Fruit fly (Drosophila melanogaster): ENCODE data around the gene Tctp.
A peak's percentile ranks its signal among the peaks of the same experiment; 100 is the strongest.

Gene Tctp

DNA sequence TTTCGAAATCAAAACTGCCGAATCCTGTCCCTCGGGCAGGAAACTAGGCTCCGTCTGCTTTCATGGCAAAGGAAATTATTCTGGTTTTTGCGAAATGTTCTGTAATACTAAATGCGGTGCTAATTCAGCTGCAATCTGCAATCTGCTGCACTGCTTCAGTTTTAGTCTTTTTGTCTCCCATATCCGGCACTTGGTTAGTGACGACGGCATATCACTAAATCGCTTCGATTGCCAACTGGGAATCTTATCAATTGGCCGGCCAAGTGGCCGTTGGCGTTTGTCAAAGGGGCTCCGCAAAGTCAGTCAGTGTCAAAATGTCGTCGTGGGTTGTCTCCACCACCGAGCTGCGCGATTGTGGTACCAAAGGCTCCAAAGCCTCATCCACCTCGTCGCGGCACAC is 14.3 kb upstream of the Tctp start, which contains the start of gene CG18577:
TSS of gene CG18577 (plus strand) at position 301 of the 400 bp plus-strand sequence.
- no peak for TF ChIP-seq toe (GFP tag; optimal IDR thresholded peaks at IDR 0.05)
- no peak for TF ChIP-seq pad (GFP tag; optimal IDR thresholded peaks at IDR 0.05)
- peak; percentile 80 for TF ChIP-seq cic (GFP tag; optimal IDR thresholded peaks at IDR 0.05)
- TF ChIP-seq Hr96 (GFP tag; optimal IDR thresholded peaks at IDR 0.05), result no peak

DNA sequence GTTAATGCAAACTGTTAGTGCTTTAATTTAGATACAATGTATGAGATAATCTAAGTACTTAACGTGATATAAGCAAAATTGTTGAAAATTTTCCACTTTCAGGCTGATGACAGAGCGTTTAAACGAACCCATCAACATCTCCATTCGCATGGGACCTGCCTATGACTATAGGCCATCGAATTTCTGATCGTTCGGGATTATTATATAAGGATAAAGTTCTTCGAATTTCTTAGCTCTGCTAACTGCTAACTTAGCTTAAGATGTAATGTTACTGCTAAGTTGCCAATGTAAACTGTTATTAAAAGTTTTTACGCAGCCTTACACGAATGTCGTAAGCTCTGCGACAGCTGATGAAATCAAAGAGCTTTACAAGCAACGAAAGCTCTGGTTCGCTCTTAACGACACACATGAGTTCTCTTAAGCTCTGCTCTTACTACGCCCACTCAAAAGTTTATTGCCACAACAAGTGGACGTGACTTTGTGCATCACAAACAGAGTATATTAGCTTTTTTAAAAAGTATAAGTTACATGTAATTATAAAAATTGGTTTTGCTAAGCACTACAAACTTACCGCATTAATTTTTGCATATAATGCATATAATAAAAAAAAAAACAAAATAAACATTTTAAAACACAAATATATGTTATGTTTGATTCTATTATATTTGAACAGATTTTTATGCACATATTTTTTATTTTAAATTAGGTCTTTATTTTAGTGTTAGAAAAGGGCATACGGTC is 13.2 kb upstream of the Tctp start:
- TF ChIP-seq CG7045 (GFP tag; optimal IDR thresholded peaks at IDR 0.05) (peak; percentile 100), toe (GFP tag; optimal IDR thresholded peaks at IDR 0.05) (peak; percentile 83), kay (GFP tag; ENCODE audit: borderline replicate concordance) (peak; percentile 96), cic (GFP tag; optimal IDR thresholded peaks at IDR 0.05) (peak; percentile 98), ovo (GFP tag; optimal IDR thresholded peaks at IDR 0.05) (peak; percentile 88), CG11617 (GFP tag; optimal IDR thresholded peaks at IDR 0.05) (peak; percentile 98), Crg-1 (GFP tag; optimal IDR thresholded peaks at IDR 0.05) (peak; percentile 80), CG1620 (GFP tag; optimal IDR thresholded peaks at IDR 0.05) (peak; percentile 84), CG5204 (GFP tag; optimal IDR thresholded peaks at IDR 0.05) (peak; percentile 94), CG12768 (GFP tag; optimal IDR thresholded peaks at IDR 0.05) (peak; percentile 99), pad (GFP tag; optimal IDR thresholded peaks at IDR 0.05) (peak; percentile 93), bab1 (GFP tag; optimal IDR thresholded peaks at IDR 0.05) (peak; percentile 95), Hr96 (GFP tag; optimal IDR thresholded peaks at IDR 0.05) (peak; percentile 89), Mnt (GFP tag; optimal IDR thresholded peaks at IDR 0.05) (no peak), CG33017 (tag; optimal IDR thresholded peaks at IDR 0.05) (peak; percentile 97), CG14711 (tag; optimal IDR thresholded peaks at IDR 0.05) (peak; percentile 96), CG7101 (tag; optimal IDR thresholded peaks at IDR 0.05) (peak; percentile 98), tj (GFP tag; optimal IDR thresholded peaks at IDR 0.05) (peak; percentile 89), Clk (GFP tag; optimal IDR thresholded peaks at IDR 0.05) (peak; percentile 98), cnc (optimal IDR thresholded peaks at IDR 0.05) (no peak)

DNA sequence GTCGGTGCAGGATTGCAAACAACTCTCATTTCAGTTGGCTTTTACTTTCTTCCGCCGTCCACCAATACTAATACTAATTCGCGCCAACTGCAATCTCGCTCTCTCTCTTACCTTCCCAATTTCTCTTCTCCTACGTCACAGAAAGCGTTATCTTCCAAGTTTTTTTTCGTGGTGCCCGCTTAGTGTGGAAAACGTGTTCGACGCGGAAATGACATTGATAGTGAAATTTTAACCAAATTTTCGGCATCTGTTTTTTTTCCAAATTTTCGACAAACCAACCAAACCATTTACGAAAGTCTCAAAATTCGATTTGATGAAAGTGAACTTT is 12.7 kb upstream of the Tctp start, which contains the start of gene cu:
TSS of gene cu (plus strand) at position 204 of the 328 bp plus-strand sequence.
- TF ChIP-seq CG5204 (GFP tag; optimal IDR thresholded peaks at IDR 0.05), result no peak
- TF ChIP-seq Mnt (GFP tag; optimal IDR thresholded peaks at IDR 0.05), result peak; percentile 83

DNA sequence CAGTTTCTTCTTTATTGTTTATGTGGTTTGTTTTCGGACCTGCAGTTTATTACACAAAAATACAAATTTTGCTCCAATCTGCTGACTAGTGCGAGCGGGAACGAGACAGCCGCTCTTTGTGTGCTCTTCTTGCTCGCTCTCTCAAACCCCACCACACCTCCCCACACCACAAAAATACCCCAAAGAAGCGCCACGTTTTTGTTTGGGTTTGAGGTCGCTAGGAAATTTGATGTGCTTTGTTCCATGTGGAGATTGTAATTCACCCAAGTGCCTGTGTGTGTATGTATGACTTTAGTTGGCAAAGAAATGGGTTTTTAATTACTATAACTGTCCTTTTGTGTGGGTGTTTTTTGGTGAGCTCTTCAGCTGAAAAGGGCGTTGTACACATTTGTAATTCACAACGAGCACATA is 12.0 kb upstream of the Tctp start:
- TF ChIP-seq CG14711 (tag; optimal IDR thresholded peaks at IDR 0.05) (no peak), Clk (GFP tag; optimal IDR thresholded peaks at IDR 0.05) (no peak), CG7045 (GFP tag; optimal IDR thresholded peaks at IDR 0.05) (peak; percentile 9), CG12768 (GFP tag; optimal IDR thresholded peaks at IDR 0.05) (no peak), cnc (optimal IDR thresholded peaks at IDR 0.05) (no peak), bab1 (GFP tag; optimal IDR thresholded peaks at IDR 0.05) (peak; percentile 55), CG7101 (tag; optimal IDR thresholded peaks at IDR 0.05) (no peak), cic (GFP tag; optimal IDR thresholded peaks at IDR 0.05) (peak; percentile 92), tj (GFP tag; optimal IDR thresholded peaks at IDR 0.05) (peak; percentile 81), Hr96 (GFP tag; optimal IDR thresholded peaks at IDR 0.05) (no peak), Mnt (GFP tag; optimal IDR thresholded peaks at IDR 0.05) (peak; percentile 95), CG5204 (GFP tag; optimal IDR thresholded peaks at IDR 0.05) (no peak), pad (GFP tag; optimal IDR thresholded peaks at IDR 0.05) (peak; percentile 50), toe (GFP tag; optimal IDR thresholded peaks at IDR 0.05) (no peak), ovo (GFP tag; optimal IDR thresholded peaks at IDR 0.05) (no peak), CG1620 (GFP tag; optimal IDR thresholded peaks at IDR 0.05) (no peak), kay (GFP tag; ENCODE audit: borderline replicate concordance) (peak; percentile 68), CG11617 (GFP tag; optimal IDR thresholded peaks at IDR 0.05) (no peak)

DNA sequence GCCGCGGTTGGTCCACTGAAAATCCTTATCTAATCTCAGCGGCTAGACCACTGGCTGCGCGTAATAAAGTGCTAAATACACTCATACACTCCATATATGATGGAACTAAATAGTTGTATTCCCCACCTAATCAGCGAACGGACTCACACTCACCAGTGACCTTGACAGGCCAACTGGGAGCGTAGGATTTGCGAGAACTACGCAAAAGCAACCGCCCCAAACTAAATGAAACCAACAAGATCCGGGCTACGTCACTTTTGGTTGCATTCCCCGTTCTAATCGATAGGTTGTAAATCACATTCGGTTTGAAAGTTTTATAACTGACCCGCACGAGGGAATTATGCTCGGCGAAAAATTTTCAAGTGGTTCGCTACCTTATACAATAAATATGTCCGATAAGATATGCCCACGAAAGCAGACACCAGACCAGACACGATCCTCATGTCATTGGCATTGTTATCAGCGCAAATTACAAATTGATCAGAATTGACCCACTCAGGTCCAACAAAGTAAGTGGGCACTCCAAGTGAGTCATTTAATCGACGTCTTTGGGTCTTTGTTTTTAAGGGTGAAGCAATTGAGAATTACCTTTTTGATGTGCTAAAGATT is 10.7 kb upstream of the Tctp start:
- TF ChIP-seq Hr96 (GFP tag; optimal IDR thresholded peaks at IDR 0.05) (no peak), CG7045 (GFP tag; optimal IDR thresholded peaks at IDR 0.05) (peak; percentile 0), Crg-1 (GFP tag; optimal IDR thresholded peaks at IDR 0.05) (no peak), CG33017 (tag; optimal IDR thresholded peaks at IDR 0.05) (peak; percentile 23), Mnt (GFP tag; optimal IDR thresholded peaks at IDR 0.05) (no peak), cnc (optimal IDR thresholded peaks at IDR 0.05) (no peak), CG5204 (GFP tag; optimal IDR thresholded peaks at IDR 0.05) (no peak), pad (GFP tag; optimal IDR thresholded peaks at IDR 0.05) (no peak), CG7101 (tag; optimal IDR thresholded peaks at IDR 0.05) (no peak), CG14711 (tag; optimal IDR thresholded peaks at IDR 0.05) (no peak), Clk (GFP tag; optimal IDR thresholded peaks at IDR 0.05) (no peak), CG11617 (GFP tag; optimal IDR thresholded peaks at IDR 0.05) (no peak), kay (GFP tag; ENCODE audit: borderline replicate concordance) (peak; percentile 66), bab1 (GFP tag; optimal IDR thresholded peaks at IDR 0.05) (no peak), tj (GFP tag; optimal IDR thresholded peaks at IDR 0.05) (no peak), CG12768 (GFP tag; optimal IDR thresholded peaks at IDR 0.05) (no peak), CG1620 (GFP tag; optimal IDR thresholded peaks at IDR 0.05) (no peak), toe (GFP tag; optimal IDR thresholded peaks at IDR 0.05) (no peak), ovo (GFP tag; optimal IDR thresholded peaks at IDR 0.05) (no peak), cic (GFP tag; optimal IDR thresholded peaks at IDR 0.05) (peak; percentile 77)

Measured in whole organism, adult.